Fruit fly (Drosophila melanogaster) whole organism: ENCODE data around the gene CG7164.

Experiments used
- CG8478 ChIP-seq: fragments of >200 bp; optimal IDR thresholded peaks from 2 replicates; lab custom pipeline; 2018; ENCODE audit warnings: inconsistent platforms
- Dll ChIP-seq: fragments of >200 bp; optimal IDR thresholded peaks from 2 replicates; lab custom pipeline; 2017
- EcR ChIP-seq, 2 experiments: fragments of >200 bp; optimal IDR thresholded peaks; 2 replicates each; lab custom pipeline; 2017; ENCODE audit warnings: missing biosample characterization in 2 of 2, missing genetic modification characterization in 2 of 2, missing genetic modification reagents in 2 of 2
- pan ChIP-seq: fragments of >200 bp; optimal IDR thresholded peaks from 2 replicates; lab custom pipeline; 2017
- psq ChIP-seq: fragments of >200 bp; optimal IDR thresholded peaks from 2 replicates; lab custom pipeline; 2017
- usp ChIP-seq: fragments of >200 bp; optimal IDR thresholded peaks from 2 replicates; lab custom pipeline; 2017; ENCODE audit warnings: missing biosample characterization, missing genetic modification characterization, mixed read lengths

Gene CG7164

DNA sequence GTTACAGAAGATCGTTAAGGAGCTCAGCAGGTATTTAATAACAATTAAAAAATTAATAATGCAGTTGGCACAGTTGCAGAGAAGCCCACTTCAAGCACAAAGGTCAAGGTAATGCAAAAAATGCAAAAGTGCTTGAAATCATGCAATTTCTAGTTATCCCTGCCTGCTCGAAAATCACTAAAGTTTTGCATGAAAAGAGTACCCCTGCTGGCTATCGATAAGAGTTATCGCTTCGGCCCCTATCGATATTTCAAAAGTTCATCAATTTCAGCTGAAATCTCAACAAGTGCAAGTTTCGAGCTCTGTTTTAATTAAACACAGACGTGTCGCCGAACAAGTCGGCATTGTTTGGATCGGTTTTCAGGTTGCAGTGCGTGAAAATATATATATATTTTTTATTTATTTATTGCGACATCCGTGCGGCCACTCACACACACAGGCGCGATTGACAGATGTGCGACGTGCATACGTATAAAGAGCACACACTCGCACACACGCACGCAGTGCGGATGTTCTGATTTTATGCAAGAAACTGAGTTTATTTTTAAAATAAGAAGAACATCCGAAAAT is 40.1 kb downstream of the CG7164 start:
- TF ChIP-seq Dll (lab: Kevin White, UChicago) (no peak), pan (lab: Kevin White, UChicago) (no peak), psq (no peak), usp (no peak), CG8478 (lab: Kevin White, UChicago) (no peak), EcR (GFP tag; optimal IDR thresholded peaks at IDR 0.05; lab: Kevin White, UChicago) (no peak)

DNA sequence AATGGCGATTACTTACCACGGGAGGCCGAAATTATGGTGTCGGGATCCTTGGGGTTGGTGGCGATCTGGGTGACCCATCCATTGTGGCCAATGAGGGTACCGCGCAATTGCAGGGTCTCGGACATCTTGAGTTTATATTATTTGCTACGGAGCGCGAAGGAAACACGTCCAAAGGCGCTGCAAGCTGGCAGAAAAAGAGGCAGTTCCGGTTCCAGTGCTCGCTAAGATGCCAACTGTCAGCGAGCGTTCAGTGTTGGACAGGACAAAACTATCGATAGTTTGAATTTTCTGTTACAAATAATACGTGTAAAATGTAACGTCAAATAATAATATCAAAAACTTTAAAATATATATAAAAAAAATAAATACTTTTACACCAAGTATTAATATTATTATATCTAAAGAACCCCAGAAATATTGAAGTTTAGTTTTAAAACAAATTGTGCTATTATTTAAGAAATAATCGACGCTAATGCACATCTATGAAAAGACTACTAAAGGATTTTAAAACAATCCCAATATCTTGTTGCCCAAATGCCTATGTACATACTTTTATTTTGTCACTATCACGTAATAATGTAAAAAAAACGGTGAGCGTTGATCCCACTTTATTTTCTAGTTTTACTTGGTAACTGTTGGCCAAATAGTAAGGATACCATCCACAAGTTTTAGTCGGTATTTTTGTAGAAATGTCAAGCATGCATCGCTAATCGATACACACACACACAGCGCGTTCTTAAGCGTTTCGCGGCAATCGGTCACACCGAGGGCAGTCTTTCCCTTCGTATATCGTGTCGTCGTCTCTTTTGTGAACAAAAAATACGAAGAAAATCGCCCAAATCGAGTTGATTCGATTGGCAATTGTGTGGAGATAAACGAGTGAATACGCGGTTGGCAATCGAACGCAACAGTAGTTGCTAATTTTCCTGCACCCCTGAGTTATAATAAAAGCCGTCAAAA is 46.1 kb downstream of the CG7164 start, which contains the start of the genes Rack1 and mts:
Rack1 (minus strand) TSS at position 271 of the 960 bp plus-strand sequence.
mts (plus strand) TSS at position 606 of the 960 bp plus-strand sequence.
- TF ChIP-seq psq (no peak), Dll (lab: Kevin White, UChicago) (no peak)

DNA sequence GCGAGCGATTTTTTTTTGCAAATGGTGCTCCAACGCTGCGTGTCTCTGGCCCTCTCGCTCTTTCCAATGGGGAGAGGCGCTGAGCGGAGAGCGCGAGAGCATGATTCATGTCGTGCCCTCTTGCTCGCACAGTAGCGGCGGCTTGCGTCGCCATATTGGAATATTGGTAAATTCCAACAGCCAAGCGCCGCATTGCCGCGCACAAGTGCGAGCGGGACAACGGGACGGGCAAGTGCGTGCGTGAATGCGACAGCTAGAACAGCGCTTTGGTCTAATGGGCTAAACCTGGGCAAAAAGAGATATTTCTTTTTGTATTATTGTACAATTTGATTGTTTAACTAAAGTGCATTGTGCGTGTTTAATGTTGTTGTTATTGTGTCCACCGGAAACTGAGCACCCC is 47.0 kb downstream of the CG7164 start:
- peak; percentile 95 for TF ChIP-seq CG8478 (lab: Kevin White, UChicago)
- TF ChIP-seq usp = no peak

dm6 chr2L:7828901-7829300 is 47.6 kb downstream of the CG7164 start:
- no peak for TF ChIP-seq CG8478 (lab: Kevin White, UChicago)
